Fruit fly (Drosophila melanogaster) whole organism: Measurements from ENCODE around the gene CG15043.

Experiments
- CG8478 ChIP-seq: fragments of >200 bp; optimal IDR thresholded peaks from 2 replicates; lab custom pipeline; 2018; ENCODE audit warnings: inconsistent platforms
- Dll ChIP-seq: fragments of >200 bp; optimal IDR thresholded peaks from 2 replicates; lab custom pipeline; 2017
- EcR ChIP-seq, 2 experiments: fragments of >200 bp; optimal IDR thresholded peaks; 2 replicates each; lab custom pipeline; 2017; ENCODE audit warnings: missing biosample characterization in 2 of 2, missing genetic modification characterization in 2 of 2, missing genetic modification reagents in 2 of 2
- pan ChIP-seq: fragments of >200 bp; optimal IDR thresholded peaks from 2 replicates; lab custom pipeline; 2017
- psq ChIP-seq: fragments of >200 bp; optimal IDR thresholded peaks from 2 replicates; lab custom pipeline; 2017
- usp ChIP-seq: fragments of >200 bp; optimal IDR thresholded peaks from 2 replicates; lab custom pipeline; 2017; ENCODE audit warnings: missing biosample characterization, missing genetic modification characterization, mixed read lengths

DNA sequence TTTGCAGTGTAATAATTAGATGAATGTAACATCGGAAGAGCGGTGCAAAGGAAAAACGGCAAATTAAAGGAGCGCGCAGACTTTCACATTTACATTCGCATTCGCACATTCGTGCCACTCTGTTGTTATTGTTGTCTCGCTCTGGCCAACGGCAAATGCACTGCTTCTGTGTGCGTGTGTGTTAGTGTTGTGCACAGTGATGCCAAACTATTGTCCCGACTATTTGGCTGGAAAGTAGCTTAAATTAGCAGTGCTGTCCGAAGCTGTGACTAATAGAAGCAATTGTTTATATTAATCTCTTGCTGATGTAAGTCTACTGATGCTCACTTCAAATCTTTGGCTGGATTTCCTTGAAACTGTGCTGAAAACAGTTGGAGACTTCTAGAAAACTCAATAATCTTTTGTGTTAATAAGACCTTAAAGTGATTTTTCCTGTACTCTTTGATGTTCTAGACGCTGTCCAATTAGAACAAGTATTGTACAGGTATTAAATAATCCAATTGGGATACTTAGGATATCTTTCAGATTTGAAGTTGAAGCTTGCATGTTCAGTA, 22.1 kb upstream of the CG15043 start:
- TF ChIP-seq CG8478 (lab: Kevin White, UChicago) (no peak), psq (no peak), EcR (GFP tag; optimal IDR thresholded peaks at IDR 0.05; lab: Kevin White, UChicago) (no peak), usp (GFP tag; lab: Kevin White, UChicago) (no peak), pan (lab: Kevin White, UChicago) (no peak), Dll (no peak)
